Worm (Caenorhabditis elegans) whole organism, L4/young adult: Measurements from ENCODE around the gene dsl-4.

Experiments used
- dao-5 ChIP-seq: sonication (generic microtip); optimal IDR thresholded peaks from 2 replicates; lab custom pipeline; 2016; ENCODE audit warnings: missing genotype, missing genetic modification characterization, moderate library complexity, missing compliant biosample characterization
- him-1 ChIP-seq: sonication (generic microtip); optimal IDR thresholded peaks from 2 replicates; lab custom pipeline; 2016; ENCODE audit warnings: missing genotype, missing genetic modification reagents, missing genetic modification characterization, missing compliant biosample characterization

DNA sequence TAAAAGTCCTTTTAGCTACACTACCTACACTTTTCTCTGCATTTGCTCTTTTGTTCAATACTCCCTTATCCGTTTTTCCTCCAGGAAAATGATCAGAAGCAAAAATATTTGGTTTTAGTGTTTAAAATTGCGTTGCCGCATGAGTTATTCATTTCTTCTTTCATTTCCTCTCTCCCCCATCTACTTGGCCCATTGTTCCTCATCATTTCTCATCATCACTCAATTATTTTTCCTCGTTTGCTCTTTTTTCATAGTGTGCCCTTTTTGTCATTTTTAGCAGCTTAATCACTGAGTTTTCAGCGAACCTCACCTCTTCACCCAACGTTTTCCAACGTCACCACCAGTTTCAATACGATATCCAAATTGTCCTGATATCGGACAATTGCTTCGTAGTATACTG, 41.0 kb upstream of the dsl-4 start, which contains the start of gene dyc-1:
- no peak for TF ChIP-seq dao-5 (tag; lab: Kevin White, UChicago)
- no peak for TF ChIP-seq him-1 (tag; lab: Kevin White, UChicago)
